Worm (Caenorhabditis elegans): ENCODE data around the gene ztf-14.
A peak's percentile ranks its signal among the peaks of the same experiment; 100 is the strongest.

Gene ztf-14

DNA sequence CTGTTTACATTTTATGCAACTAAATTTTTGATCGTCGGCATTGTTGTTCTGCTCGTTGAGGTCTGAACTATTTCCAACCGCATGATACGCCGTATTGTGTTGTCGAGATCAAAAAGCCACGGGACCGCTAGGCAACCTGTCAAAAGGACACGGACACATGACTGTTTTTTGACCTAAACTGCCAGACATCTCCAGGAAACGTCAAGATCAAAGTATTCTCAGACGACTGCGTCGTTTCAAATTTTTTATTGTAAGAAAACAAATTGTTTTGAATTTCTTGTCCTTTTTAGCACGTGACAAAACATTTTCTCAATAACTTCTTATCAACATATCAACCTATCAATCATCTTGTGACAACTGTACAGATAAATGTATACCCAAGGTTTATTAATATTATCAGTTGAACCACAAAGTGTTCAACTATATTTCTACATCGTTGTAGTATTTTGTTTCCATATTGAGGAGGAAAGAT lies 6.3 kb downstream of the ztf-14 start:
- no peak for TF ChIP-seq tab-1 (GFP tag; IDR thresholded peaks at IDR 0.05)
- no peak for TF ChIP-seq med-1 (GFP tag; optimal IDR thresholded peaks at IDR 0.05; ENCODE audit: insufficient read depth)
- no peak for TF ChIP-seq ztf-23 (GFP tag; IDR thresholded peaks at IDR 0.05)
- no peak for TF ChIP-seq ref-1 (GFP tag; conservative IDR thresholded peaks at IDR 0.05)
- no peak for TF ChIP-seq ztf-29 (GFP tag; IDR thresholded peaks at IDR 0.05)
- TF ChIP-seq cog-1 (tag; optimal IDR thresholded peaks at IDR 0.05) = no peak
- TF ChIP-seq flt-1 (GFP tag; IDR thresholded peaks at IDR 0.05) = no peak
- TF ChIP-seq klf-2 (GFP tag; conservative IDR thresholded peaks at IDR 0.05) = no peak
- no peak for TF ChIP-seq T22C8.4 (GFP tag; IDR thresholded peaks at IDR 0.05)

DNA sequence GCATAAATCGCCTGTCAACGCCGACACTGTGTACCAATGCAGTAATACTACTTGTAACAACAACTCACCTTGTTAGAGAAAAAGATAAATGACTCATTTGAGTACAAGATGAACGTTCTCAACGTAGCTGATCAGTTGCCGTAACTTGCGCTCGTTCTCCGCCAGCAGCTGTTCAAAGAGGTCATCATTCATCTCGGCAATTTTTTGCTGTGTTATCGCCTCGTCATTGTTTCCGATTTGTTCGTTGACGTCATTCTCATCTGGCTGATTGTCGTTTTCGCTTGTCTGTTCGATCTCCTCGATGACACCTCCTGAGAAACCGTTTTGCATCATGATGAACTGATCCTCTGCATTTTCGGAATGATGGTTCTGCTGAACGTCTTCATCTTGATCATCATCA lies 7.4 kb downstream of the ztf-14 start:
- no peak for TF ChIP-seq tab-1 (GFP tag; IDR thresholded peaks at IDR 0.05)
- no peak for TF ChIP-seq klf-2 (GFP tag; conservative IDR thresholded peaks at IDR 0.05)
- TF ChIP-seq flt-1 (GFP tag; IDR thresholded peaks at IDR 0.05) = no peak
- no peak for TF ChIP-seq cog-1 (tag; optimal IDR thresholded peaks at IDR 0.05)
- TF ChIP-seq med-1 (GFP tag; optimal IDR thresholded peaks at IDR 0.05; ENCODE audit: insufficient read depth) = no peak
- TF ChIP-seq ref-1 (GFP tag; conservative IDR thresholded peaks at IDR 0.05) = no peak
- no peak for TF ChIP-seq T22C8.4 (GFP tag; IDR thresholded peaks at IDR 0.05)
- TF ChIP-seq ztf-29 (GFP tag; IDR thresholded peaks at IDR 0.05) = no peak
- no peak for TF ChIP-seq ztf-23 (GFP tag; IDR thresholded peaks at IDR 0.05)

DNA sequence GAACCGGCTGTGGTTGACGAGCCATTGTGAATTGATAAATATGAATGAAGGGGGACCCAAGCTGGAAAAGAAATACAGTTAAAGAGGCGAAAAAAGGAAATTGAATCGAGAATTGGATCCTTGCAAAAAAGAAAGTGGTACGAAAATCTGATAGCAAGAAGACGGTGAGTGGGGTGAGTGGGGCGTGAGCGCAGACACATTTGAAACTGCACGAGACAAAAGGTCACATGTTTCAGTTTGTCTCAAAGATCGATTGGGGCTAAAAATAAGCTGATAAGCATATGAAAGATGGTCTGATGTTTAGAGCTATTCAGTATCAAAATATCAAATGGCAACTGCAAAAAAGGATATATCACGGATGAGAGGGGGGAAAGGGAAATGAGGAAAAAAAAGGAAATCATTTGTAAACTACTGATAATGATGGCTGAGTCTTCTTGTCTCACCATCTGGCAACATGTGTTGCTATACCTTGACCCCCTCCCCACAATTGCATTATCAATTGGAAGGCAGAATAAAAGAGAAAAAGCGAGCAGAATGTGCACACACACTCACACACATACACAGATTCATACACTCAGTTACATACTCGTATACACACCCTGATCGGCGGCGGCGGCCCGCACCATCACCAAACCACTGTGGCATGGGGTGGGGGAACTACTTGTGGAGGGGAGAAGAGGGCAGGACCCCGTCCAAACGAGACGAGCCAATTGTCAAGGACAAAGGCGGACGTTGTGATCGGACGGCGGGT lies 8.1 kb downstream of the ztf-14 start, which contains the start of gene M163.1:
Gene M163.1, minus strand, starts transcription at position 25 of the 751 bp plus-strand sequence.
- peak; percentile 73; the same call in 1 of the 2 replicates for TF ChIP-seq flt-1 (GFP tag; IDR thresholded peaks at IDR 0.05)
- peak; percentile 67; the same call in 1 of the 2 replicates for TF ChIP-seq tab-1 (GFP tag; IDR thresholded peaks at IDR 0.05)
- TF ChIP-seq ref-1 (GFP tag; conservative IDR thresholded peaks at IDR 0.05) = no peak
- 0 out of 2 replicates have a peak, but pooled peaks have one; percentile 17 for TF ChIP-seq ztf-23 (GFP tag; IDR thresholded peaks at IDR 0.05)
- no peak for TF ChIP-seq klf-2 (GFP tag; conservative IDR thresholded peaks at IDR 0.05)
- TF ChIP-seq T22C8.4 (GFP tag; IDR thresholded peaks at IDR 0.05) = no peak
- TF ChIP-seq cog-1 (tag; optimal IDR thresholded peaks at IDR 0.05) = peak; percentile 33
- no peak for TF ChIP-seq med-1 (GFP tag; optimal IDR thresholded peaks at IDR 0.05; ENCODE audit: insufficient read depth)
- TF ChIP-seq ztf-29 (GFP tag; IDR thresholded peaks at IDR 0.05) = peak; percentile 45; the same call in 1 of the 2 replicates

DNA sequence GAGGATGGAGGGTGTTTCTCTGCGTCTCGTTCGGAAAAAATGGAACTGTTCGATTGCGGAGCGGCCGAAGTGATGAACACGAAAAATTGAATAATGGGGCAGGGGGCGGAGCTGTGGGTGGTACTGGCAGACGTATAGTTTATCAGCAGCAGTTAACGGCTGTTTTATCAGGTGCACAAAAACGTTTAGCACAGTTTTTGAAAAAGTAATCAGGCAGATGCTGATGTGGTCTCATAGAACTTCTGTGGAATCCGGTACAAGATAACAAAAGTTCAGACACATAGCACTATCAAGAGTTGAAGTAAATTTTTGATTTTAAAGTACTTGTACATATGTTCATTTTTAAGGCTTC lies 8.6 kb downstream of the ztf-14 start:
- TF ChIP-seq ztf-29 (GFP tag; IDR thresholded peaks at IDR 0.05) (no peak), T22C8.4 (GFP tag; IDR thresholded peaks at IDR 0.05) (no peak), ref-1 (GFP tag; conservative IDR thresholded peaks at IDR 0.05) (no peak), klf-2 (GFP tag; conservative IDR thresholded peaks at IDR 0.05) (no peak), ztf-23 (GFP tag; IDR thresholded peaks at IDR 0.05) (no peak)

DNA sequence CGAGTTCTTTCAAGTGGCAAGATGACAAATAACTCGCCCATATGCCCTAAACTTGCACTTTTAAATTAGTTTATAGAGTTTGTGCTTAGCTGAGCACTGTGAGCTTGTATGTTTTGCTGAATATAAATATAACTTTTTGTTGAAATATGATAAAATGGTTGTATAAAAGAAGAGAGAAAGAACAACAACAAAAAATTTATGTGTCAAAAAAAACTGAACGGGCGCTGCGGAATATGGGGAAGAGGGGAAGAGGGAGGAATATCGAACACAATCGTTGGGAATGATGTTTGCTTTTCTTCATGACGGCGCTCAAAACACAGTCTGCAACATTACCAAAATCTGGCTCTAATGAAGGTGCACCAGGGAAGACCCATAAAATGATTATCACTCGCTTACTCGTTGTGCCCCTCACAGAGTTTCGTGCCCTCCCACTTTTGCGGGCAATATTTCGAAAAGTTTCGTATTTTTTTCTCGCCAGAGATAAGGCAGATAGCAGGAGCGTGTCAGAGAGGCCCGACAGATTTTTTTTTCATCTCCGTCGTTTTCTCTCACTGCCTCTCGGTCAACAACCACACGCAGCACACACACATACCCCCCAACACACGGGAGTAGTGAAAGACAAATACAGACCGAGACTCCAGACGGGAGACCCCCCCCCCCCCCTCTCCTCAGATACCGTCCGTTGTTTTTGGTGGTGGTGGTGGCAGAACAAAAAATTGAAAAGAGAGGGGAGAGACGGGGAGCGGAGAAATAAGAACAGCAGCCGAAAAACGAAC lies 9.9 kb downstream of the ztf-14 start:
- no peak for TF ChIP-seq ztf-23 (GFP tag; IDR thresholded peaks at IDR 0.05)
- TF ChIP-seq T22C8.4 (GFP tag; IDR thresholded peaks at IDR 0.05) = no peak
- TF ChIP-seq tab-1 (GFP tag; IDR thresholded peaks at IDR 0.05) = no peak
- TF ChIP-seq klf-2 (GFP tag; conservative IDR thresholded peaks at IDR 0.05) = no peak
- peak; percentile 18; the same call in 1 of the 2 replicates for TF ChIP-seq flt-1 (GFP tag; IDR thresholded peaks at IDR 0.05)
- no peak for TF ChIP-seq med-1 (GFP tag; optimal IDR thresholded peaks at IDR 0.05; ENCODE audit: insufficient read depth)

DNA sequence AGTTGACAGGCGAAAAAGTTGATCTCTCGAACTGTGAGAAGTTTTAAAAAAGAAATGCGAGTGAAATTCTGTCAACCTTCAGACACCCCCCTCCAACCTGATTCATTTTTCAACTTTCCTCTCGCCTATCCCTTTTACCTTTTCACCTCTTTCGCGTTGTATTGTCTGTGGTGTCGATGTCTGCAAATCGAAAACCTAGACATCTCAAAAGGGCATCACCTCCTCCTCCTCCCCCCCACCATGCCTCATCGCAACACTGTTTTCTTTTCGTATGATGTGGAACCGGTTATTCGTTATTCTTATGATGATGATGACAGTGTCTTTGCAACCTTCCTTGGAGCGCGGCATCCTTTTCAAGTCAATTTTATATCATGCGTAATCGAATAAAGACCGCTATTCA lies 12.1 kb downstream of the ztf-14 start:
- TF ChIP-seq klf-2 (GFP tag; conservative IDR thresholded peaks at IDR 0.05) = no peak
- TF ChIP-seq ztf-23 (GFP tag; IDR thresholded peaks at IDR 0.05) = no peak
- TF ChIP-seq med-1 (GFP tag; optimal IDR thresholded peaks at IDR 0.05; ENCODE audit: insufficient read depth) = no peak
- no peak for TF ChIP-seq flt-1 (GFP tag; IDR thresholded peaks at IDR 0.05)
- no peak for TF ChIP-seq T22C8.4 (GFP tag; IDR thresholded peaks at IDR 0.05)
- TF ChIP-seq tab-1 (GFP tag; IDR thresholded peaks at IDR 0.05) = no peak
- no peak for TF ChIP-seq cog-1 (tag; optimal IDR thresholded peaks at IDR 0.05)
- TF ChIP-seq ztf-29 (GFP tag; IDR thresholded peaks at IDR 0.05) = no peak
- TF ChIP-seq ref-1 (GFP tag; conservative IDR thresholded peaks at IDR 0.05) = no peak

DNA sequence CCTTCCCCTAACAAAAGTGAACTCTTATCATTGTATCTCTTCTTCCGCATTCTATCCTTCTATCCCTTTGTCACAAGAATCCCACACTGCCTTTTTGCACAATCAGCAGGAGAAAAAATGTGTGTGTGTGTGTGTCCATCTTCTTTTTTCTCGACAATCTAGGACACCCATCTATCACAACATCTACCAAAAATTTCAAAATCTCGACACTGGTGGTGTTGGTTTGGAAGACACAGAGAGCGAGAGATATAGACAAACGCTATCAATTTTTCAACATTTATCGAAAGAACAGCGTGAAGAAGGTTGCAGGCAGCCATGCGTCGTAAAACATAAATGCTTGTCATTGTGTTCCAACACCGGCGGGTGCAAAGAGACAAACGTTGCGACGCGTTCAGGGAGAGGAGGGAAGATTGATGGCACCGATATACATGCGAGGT lies 13.0 kb downstream of the ztf-14 start:
- TF ChIP-seq cog-1 (tag; optimal IDR thresholded peaks at IDR 0.05) = no peak
- no peak for TF ChIP-seq klf-2 (GFP tag; conservative IDR thresholded peaks at IDR 0.05)
- TF ChIP-seq T22C8.4 (GFP tag; IDR thresholded peaks at IDR 0.05) = no peak
- no peak for TF ChIP-seq ztf-23 (GFP tag; IDR thresholded peaks at IDR 0.05)
- TF ChIP-seq ztf-29 (GFP tag; IDR thresholded peaks at IDR 0.05) = no peak
- no peak for TF ChIP-seq med-1 (GFP tag; optimal IDR thresholded peaks at IDR 0.05; ENCODE audit: insufficient read depth)
- TF ChIP-seq tab-1 (GFP tag; IDR thresholded peaks at IDR 0.05) = no peak
- no peak for TF ChIP-seq ref-1 (GFP tag; conservative IDR thresholded peaks at IDR 0.05)
- TF ChIP-seq flt-1 (GFP tag; IDR thresholded peaks at IDR 0.05) = no peak

DNA sequence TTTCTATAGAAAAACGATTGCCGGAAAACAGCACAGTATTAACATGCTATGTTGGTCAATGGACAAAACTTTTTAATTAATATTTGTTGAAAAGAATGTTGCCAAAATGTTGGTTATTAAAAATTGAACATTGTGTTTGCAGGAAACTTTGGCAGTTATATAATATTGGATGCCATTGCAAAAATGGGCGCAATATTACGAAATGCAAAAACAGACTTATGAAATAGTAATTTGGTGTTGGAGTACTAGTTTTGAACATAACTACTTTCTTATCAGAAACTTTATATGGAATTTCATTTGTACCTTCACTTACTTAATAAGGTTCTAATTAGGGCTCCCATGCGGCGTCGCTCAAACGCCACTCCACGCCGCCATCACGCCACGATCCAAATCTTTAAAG lies 14.5 kb downstream of the ztf-14 start:
- TF ChIP-seq flt-1 (GFP tag; IDR thresholded peaks at IDR 0.05) (no peak), ztf-29 (GFP tag; IDR thresholded peaks at IDR 0.05) (no peak), med-1 (GFP tag; optimal IDR thresholded peaks at IDR 0.05; ENCODE audit: insufficient read depth) (no peak), T22C8.4 (GFP tag; IDR thresholded peaks at IDR 0.05) (no peak), klf-2 (GFP tag; conservative IDR thresholded peaks at IDR 0.05) (no peak)

DNA sequence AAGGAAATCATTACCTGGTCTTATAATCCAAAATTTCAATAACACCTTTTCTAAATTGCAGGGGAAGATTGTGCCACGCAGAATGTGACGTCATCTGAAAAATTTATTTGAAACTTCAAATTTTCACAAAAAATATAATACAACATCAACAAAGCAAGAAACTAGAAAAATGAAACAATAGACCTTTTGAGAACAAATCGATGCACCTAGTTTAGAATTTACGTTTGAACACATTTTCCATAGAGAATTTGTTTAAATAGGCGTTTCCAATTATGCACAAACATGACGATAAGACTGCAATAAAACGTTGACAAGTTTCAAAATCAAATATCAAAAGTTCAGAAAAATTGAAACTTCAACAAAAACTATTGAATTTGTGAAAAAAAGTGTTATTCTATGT lies 16.9 kb downstream of the ztf-14 start, which contains the start of gene fbxa-141:
Gene fbxa-141, minus strand, starts transcription at position 101 of the 400 bp plus-strand sequence.
- TF ChIP-seq T22C8.4 (GFP tag; IDR thresholded peaks at IDR 0.05) (no peak), cog-1 (tag; optimal IDR thresholded peaks at IDR 0.05) (no peak), med-1 (GFP tag; optimal IDR thresholded peaks at IDR 0.05; ENCODE audit: insufficient read depth) (no peak), ztf-23 (GFP tag; IDR thresholded peaks at IDR 0.05) (no peak), ztf-29 (GFP tag; IDR thresholded peaks at IDR 0.05) (no peak), klf-2 (GFP tag; conservative IDR thresholded peaks at IDR 0.05) (no peak), ref-1 (GFP tag; conservative IDR thresholded peaks at IDR 0.05) (no peak)
